Fruit fly (Drosophila melanogaster) whole organism, embryonic: ENCODE measurements around the gene nonC.

Source experiments
- Atf6 ChIP-seq: fragments of 200-800 bp; sonication (Bioruptor generic); IDR thresholded peaks from 2 replicates; pipeline ENCODE4 v1.3.6; 2022; ENCODE audit warnings: missing biosample characterization, missing genetic modification characterization
- Bgb ChIP-seq: fragments of 200-800 bp; sonication (Bioruptor generic); IDR thresholded peaks from 2 replicates; pipeline ENCODE4 v1.3.6; 2022; ENCODE audit warnings: missing biosample characterization, missing genetic modification characterization; ENCODE audit not compliant: partially characterized antibody
- CG10209 ChIP-seq: fragments of 200-800 bp; sonication (Bioruptor generic); optimal IDR thresholded peaks from 3 replicates; lab custom pipeline; 2017; ENCODE audit warnings: missing biosample characterization, mild to moderate bottlenecking, missing genetic modification characterization, missing genetic modification reagents
- CG10321 ChIP-seq: fragments of 200-800 bp; sonication (Bioruptor generic); IDR thresholded peaks from 2 replicates; pipeline ENCODE4 v1.3.6; 2022; ENCODE audit warnings: missing biosample characterization, missing genetic modification characterization
- CG10959 ChIP-seq: fragments of 200-800 bp; sonication (Bioruptor generic); IDR thresholded peaks from 2 replicates; pipeline ENCODE4 v1.3.6; 2022; ENCODE audit warnings: missing biosample characterization, missing genetic modification characterization
- CG11456 ChIP-seq: fragments of 200-800 bp; sonication (Bioruptor generic); IDR thresholded peaks from 3 replicates; pipeline ENCODE4 v1.3.6; 2022; ENCODE audit warnings: missing biosample characterization, missing genetic modification characterization
- CG12769 ChIP-seq: fragments of 200-800 bp; sonication (Bioruptor generic); optimal IDR thresholded peaks from 2 replicates; lab custom pipeline; 2019; ENCODE audit warnings: missing biosample characterization, mild to moderate bottlenecking, missing genetic modification characterization, moderate library complexity
- CG14441 ChIP-seq: fragments of 200-800 bp; sonication (Bioruptor generic); IDR thresholded peaks from 2 replicates; pipeline ENCODE4 v1.3.6; 2022; ENCODE audit warnings: missing biosample characterization, missing genetic modification characterization
- CG1603 ChIP-seq: fragments of 200-800 bp; sonication (Bioruptor generic); optimal IDR thresholded peaks from 2 replicates; lab custom pipeline; 2019; ENCODE audit warnings: missing biosample characterization, mild to moderate bottlenecking, missing genetic modification characterization, moderate library complexity
- CG17612 ChIP-seq: fragments of 200-800 bp; sonication (Bioruptor generic); IDR thresholded peaks from 2 replicates; pipeline ENCODE4 v1.3.6; 2022; ENCODE audit warnings: missing biosample characterization, missing genetic modification characterization
- CG17829 ChIP-seq: fragments of 200-800 bp; optimal IDR thresholded peaks from 2 replicates; lab custom pipeline; 2019; ENCODE audit warnings: missing biosample characterization, mild to moderate bottlenecking, missing genetic modification characterization, moderate library complexity
- CG18262 ChIP-seq: fragments of 200-800 bp; optimal IDR thresholded peaks from 3 replicates; lab custom pipeline; 2019; ENCODE audit warnings: missing biosample characterization, mild to moderate bottlenecking, missing genetic modification characterization, moderate library complexity
- CG32532 ChIP-seq: fragments of 200-800 bp; sonication (Bioruptor generic); IDR thresholded peaks from 2 replicates; pipeline ENCODE4 v1.3.6; 2022; ENCODE audit warnings: missing biosample characterization, missing genetic modification characterization
- CG32772 ChIP-seq: fragments of 200-800 bp; sonication (Bioruptor generic); IDR thresholded peaks from 2 replicates; pipeline ENCODE4 v1.3.6; 2022; ENCODE audit warnings: missing biosample characterization, missing genetic modification characterization
- CG3281 ChIP-seq: fragments of 200-800 bp; sonication (Bioruptor generic); optimal IDR thresholded peaks from 3 replicates; lab custom pipeline; 2017; ENCODE audit warnings: missing biosample characterization, mild to moderate bottlenecking, missing genetic modification characterization
- CG4360 ChIP-seq: fragments of 200-800 bp; sonication (Bioruptor generic); IDR thresholded peaks from 2 replicates; pipeline ENCODE4 v1.3.6; 2022; ENCODE audit warnings: missing biosample characterization, missing genetic modification characterization
- CG6272 ChIP-seq: fragments of 200-800 bp; sonication (Bioruptor generic); IDR thresholded peaks from 2 replicates; pipeline ENCODE4 v1.3.6; 2022; ENCODE audit warnings: missing biosample characterization, missing genetic modification characterization
- CG6791 ChIP-seq: fragments of 200-800 bp; sonication (Bioruptor generic); IDR thresholded peaks from 3 replicates; pipeline ENCODE4 v1.3.6; 2022; ENCODE audit warnings: missing biosample characterization, missing genetic modification characterization; ENCODE audit not compliant: partially characterized antibody
- CG7928 ChIP-seq: fragments of 200-800 bp; sonication (Bioruptor generic); optimal IDR thresholded peaks from 2 replicates; lab custom pipeline; 2017; ENCODE audit warnings: missing biosample characterization, mild to moderate bottlenecking, missing genetic modification characterization
- CG7987 ChIP-seq: fragments of 200-800 bp; sonication (Bioruptor generic); optimal IDR thresholded peaks from 2 replicates; lab custom pipeline; 2018; ENCODE audit warnings: missing biosample characterization, mild to moderate bottlenecking, missing genetic modification characterization, moderate library complexity
- CHES-1-like ChIP-seq: fragments of 200-800 bp; sonication (Bioruptor generic); optimal IDR thresholded peaks from 2 replicates; lab custom pipeline; 2016; ENCODE audit warnings: missing biosample characterization, missing genetic modification characterization
- Ets65A ChIP-seq: fragments of 200-800 bp; sonication (Bioruptor generic); peaks from one replicate; lab custom pipeline; 2016; ENCODE audit warnings: missing biosample characterization, missing genetic modification characterization
- Hmr ChIP-seq: fragments of 200-800 bp; sonication (Bioruptor generic); optimal IDR thresholded peaks from 3 replicates; lab custom pipeline; 2017; ENCODE audit warnings: mild to moderate bottlenecking, missing biosample characterization, missing genetic modification reagents, missing genetic modification characterization
- Lim3 ChIP-seq: fragments of 200-800 bp; sonication (Bioruptor generic); IDR thresholded peaks from 2 replicates; pipeline ENCODE4 v1.3.6; 2022; ENCODE audit warnings: missing biosample characterization, missing genetic modification characterization
- MTF-1 ChIP-seq: fragments of 200-800 bp; sonication (Bioruptor generic); optimal IDR thresholded peaks from 2 replicates; lab custom pipeline; 2018; ENCODE audit warnings: missing biosample characterization, mild to moderate bottlenecking, missing genetic modification characterization, borderline replicate concordance
- NK7.1 ChIP-seq: fragments of 200-800 bp; sonication (Bioruptor generic); optimal IDR thresholded peaks from 3 replicates; lab custom pipeline; 2016; ENCODE audit warnings: missing biosample characterization, missing genetic modification characterization
- Nf-YB ChIP-seq: fragments of 200-800 bp; sonication (Bioruptor generic); optimal IDR thresholded peaks from 3 replicates; lab custom pipeline; 2019; ENCODE audit warnings: missing biosample characterization, mild to moderate bottlenecking, missing genetic modification characterization, moderate library complexity
- Oaz ChIP-seq: fragments of 200-800 bp; sonication (Bioruptor generic); IDR thresholded peaks from 2 replicates; pipeline ENCODE4 v1.3.6; 2022; ENCODE audit warnings: missing biosample characterization, missing genetic modification characterization
- Ravus ChIP-seq: fragments of 200-800 bp; sonication (Bioruptor generic); IDR thresholded peaks from 2 replicates; pipeline ENCODE4 v1.3.6; 2022; ENCODE audit warnings: missing biosample characterization, missing genetic modification characterization
- abd-A ChIP-seq: fragments of 200-800 bp; sonication (Bioruptor generic); optimal IDR thresholded peaks from 3 replicates; lab custom pipeline; 2019; ENCODE audit warnings: missing biosample characterization, mild to moderate bottlenecking, missing genetic modification characterization, moderate library complexity
- aop ChIP-seq: fragments of 200-800 bp; sonication (Bioruptor generic); IDR thresholded peaks from 2 replicates; pipeline ENCODE4 v1.3.6; 2022; ENCODE audit warnings: missing biosample characterization, missing genetic modification characterization
- ap ChIP-seq: fragments of 200-800 bp; sonication (Bioruptor generic); IDR thresholded peaks from 2 replicates; pipeline ENCODE4 v1.3.6; 2022; ENCODE audit warnings: missing biosample characterization, missing genetic modification characterization
- cg ChIP-seq: fragments of 200-800 bp; sonication (Bioruptor generic); optimal IDR thresholded peaks from 3 replicates; lab custom pipeline; 2019; ENCODE audit warnings: missing biosample characterization, mild to moderate bottlenecking, missing genetic modification characterization, moderate library complexity
- ewg ChIP-seq: fragments of 200-800 bp; sonication (Bioruptor generic); optimal IDR thresholded peaks from 3 replicates; lab custom pipeline; 2017; ENCODE audit warnings: mild to moderate bottlenecking, missing biosample characterization, missing genetic modification reagents, missing genetic modification characterization
- hbn ChIP-seq: fragments of 200-800 bp; sonication (Bioruptor generic); IDR thresholded peaks from 2 replicates; pipeline ENCODE4 v1.3.6; 2022; ENCODE audit warnings: missing biosample characterization, missing genetic modification characterization; ENCODE audit not compliant: partially characterized antibody
- jigr1 ChIP-seq: fragments of 200-800 bp; sonication (Bioruptor generic); IDR thresholded peaks from 3 replicates; pipeline ENCODE4 v1.3.6; 2022; ENCODE audit warnings: missing biosample characterization, missing genetic modification characterization
- kni ChIP-seq: fragments of 200-800 bp; sonication (Bioruptor generic); optimal IDR thresholded peaks from 3 replicates; lab custom pipeline; 2017; ENCODE audit warnings: mild to moderate bottlenecking, missing biosample characterization, missing genetic modification reagents, missing genetic modification characterization
- lab ChIP-seq: fragments of 200-800 bp; sonication (Bioruptor generic); optimal IDR thresholded peaks from 3 replicates; lab custom pipeline; 2017; ENCODE audit warnings: missing biosample characterization, missing genetic modification characterization, mild to moderate bottlenecking, moderate library complexity, missing genetic modification reagents
- mld ChIP-seq: fragments of 200-800 bp; sonication (Bioruptor generic); IDR thresholded peaks from 3 replicates; pipeline ENCODE4 v1.3.6; 2022; ENCODE audit warnings: missing biosample characterization, missing genetic modification characterization; ENCODE audit not compliant: partially characterized antibody
- nom ChIP-seq: fragments of 200-800 bp; sonication (Bioruptor generic); optimal IDR thresholded peaks from 2 replicates; lab custom pipeline; 2017; ENCODE audit warnings: missing biosample characterization, missing genetic modification characterization, mild to moderate bottlenecking, moderate library complexity, missing genetic modification reagents
- oc ChIP-seq: fragments of 200-800 bp; sonication (Bioruptor generic); optimal IDR thresholded peaks from 2 replicates; lab custom pipeline; 2018; ENCODE audit warnings: missing biosample characterization, mild to moderate bottlenecking, missing genetic modification characterization, moderate library complexity
- onecut ChIP-seq: fragments of 200-800 bp; sonication (Bioruptor generic); IDR thresholded peaks from 2 replicates; pipeline ENCODE4 v1.3.6; 2022; ENCODE audit warnings: missing biosample characterization, missing genetic modification characterization
- pb ChIP-seq: fragments of 200-800 bp; sonication (Bioruptor generic); optimal IDR thresholded peaks from 3 replicates; lab custom pipeline; 2016; ENCODE audit warnings: missing biosample characterization, missing genetic modification characterization
- scrt ChIP-seq: fragments of 200-800 bp; sonication (Bioruptor generic); optimal IDR thresholded peaks from 2 replicates; lab custom pipeline; 2018; ENCODE audit warnings: missing biosample characterization, mild to moderate bottlenecking, missing genetic modification characterization, moderate library complexity
- sd ChIP-seq: fragments of 200-800 bp; sonication (Bioruptor generic); optimal IDR thresholded peaks from 3 replicates; lab custom pipeline; 2018; ENCODE audit warnings: missing biosample characterization, mild to moderate bottlenecking, missing genetic modification characterization, moderate library complexity
- sr ChIP-seq: fragments of 200-800 bp; sonication (Bioruptor generic); IDR thresholded peaks from 3 replicates; pipeline ENCODE4 v1.3.6; 2022; ENCODE audit warnings: missing biosample characterization, missing genetic modification characterization
- tna ChIP-seq: fragments of 200-800 bp; sonication (Bioruptor generic); IDR thresholded peaks from 2 replicates; pipeline ENCODE4 v1.3.6; 2022; ENCODE audit warnings: missing biosample characterization, missing genetic modification characterization; ENCODE audit not compliant: partially characterized antibody
- vvl ChIP-seq: fragments of 200-800 bp; sonication (Bioruptor generic); IDR thresholded peaks from 2 replicates; pipeline ENCODE4 v1.3.6; 2022; ENCODE audit warnings: missing biosample characterization, missing genetic modification characterization
- zen ChIP-seq: fragments of 200-800 bp; sonication (Bioruptor generic); optimal IDR thresholded peaks from 3 replicates; lab custom pipeline; 2018; ENCODE audit warnings: missing biosample characterization, mild to moderate bottlenecking, missing genetic modification characterization, moderate library complexity

The nonC gene

DNA sequence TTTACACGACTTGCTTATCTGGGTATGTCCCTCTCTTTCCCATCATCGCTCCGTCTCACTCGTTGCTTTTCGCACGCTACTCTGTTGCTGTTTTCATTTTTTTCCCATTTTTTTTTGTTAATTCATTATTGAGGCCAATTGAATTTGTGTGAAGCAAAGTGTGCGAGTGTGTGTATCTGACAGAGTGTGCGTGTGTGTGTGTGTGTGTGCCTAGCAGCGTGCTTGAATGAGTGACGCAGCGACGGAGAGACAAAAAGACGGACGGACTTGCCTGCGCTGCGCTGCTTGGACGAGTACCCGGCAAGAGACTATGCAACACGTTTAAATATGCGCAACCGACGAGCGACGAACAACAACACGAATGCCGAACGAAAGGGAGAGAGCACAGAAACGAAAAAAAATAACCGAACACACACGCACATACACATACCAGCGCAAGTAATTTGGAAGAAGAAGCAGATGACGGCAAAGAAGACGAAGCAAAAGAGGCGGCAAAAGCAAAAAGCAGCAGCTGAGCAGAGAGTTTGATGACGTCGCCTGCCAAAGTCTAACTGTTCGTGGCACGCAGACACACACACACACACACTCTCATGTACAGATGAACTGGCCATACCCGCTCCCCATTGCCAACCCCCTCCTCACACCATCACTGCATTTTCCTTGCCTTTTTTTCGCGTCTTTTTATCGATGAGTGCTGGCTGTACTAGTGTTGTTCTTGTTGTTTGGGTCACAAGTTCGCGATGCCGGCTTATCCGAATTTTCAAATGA, 38.4 kb downstream of the nonC start (continued):
- TF ChIP-seq oc (tag; lab: Kevin White, UChicago): peak; percentile 1
- 0 out of 2 replicates have a peak, but pooled peaks have one; percentile 25 for TF ChIP-seq hbn (GFP tag; lab: Robert Waterston, UW)
- peak; percentile 0 for TF ChIP-seq zen (tag; lab: Kevin White, UChicago)
- TF ChIP-seq cg: peak; percentile 91
- TF ChIP-seq onecut (GFP tag; lab: Robert Waterston, UW): no peak
- TF ChIP-seq Oaz (GFP tag; lab: Robert Waterston, UW): no peak
- no peak for TF ChIP-seq NK7.1 (GFP tag; lab: Kevin White, UChicago)
- no peak for TF ChIP-seq Bgb (GFP tag; lab: Robert Waterston, UW)
- no peak for TF ChIP-seq Ravus (GFP tag; lab: Robert Waterston, UW)
- no peak for TF ChIP-seq CG1603 (tag; lab: Kevin White, UChicago)
- TF ChIP-seq kni (GFP tag; lab: Kevin White, UChicago): no peak
- TF ChIP-seq CG12769 (tag; lab: Kevin White, UChicago): peak; percentile 46
- TF ChIP-seq CG3281 (GFP tag; lab: Kevin White, UChicago): no peak
- TF ChIP-seq MTF-1 (GFP tag; lab: Kevin White, UChicago): no peak
- no peak for TF ChIP-seq CG10959 (GFP tag; lab: Robert Waterston, UW)
- peak; percentile 71 for TF ChIP-seq sd (tag; lab: Kevin White, UChicago)
- TF ChIP-seq CG7987 (GFP tag; lab: Kevin White, UChicago): peak; percentile 24
- TF ChIP-seq ewg: no peak
- no peak for TF ChIP-seq CG6272 (GFP tag; lab: Robert Waterston, UW)
- no peak for TF ChIP-seq CHES-1-like (GFP tag; lab: Kevin White, UChicago)
- no peak for TF ChIP-seq Hmr (GFP tag; lab: Kevin White, UChicago)
- TF ChIP-seq CG10321 (GFP tag; lab: Robert Waterston, UW): peak; percentile 49; the same call in 1 of the 2 replicates
- no peak for TF ChIP-seq CG7928
- no peak for TF ChIP-seq Nf-YB (GFP tag; lab: Kevin White, UChicago)
- no peak for TF ChIP-seq Ets65A (GFP tag; lab: Kevin White, UChicago)
- TF ChIP-seq CG10209 (GFP tag; lab: Kevin White, UChicago): peak; percentile 78
- TF ChIP-seq nom (GFP tag; lab: Kevin White, UChicago): no peak
- TF ChIP-seq CG32772 (GFP tag; lab: Robert Waterston, UW): peak; percentile 71
- no peak; the same call in 2 of the 3 replicates for TF ChIP-seq CG6791 (GFP tag; lab: Robert Waterston, UW)
- 0 out of 2 replicates have a peak, but pooled peaks have one; percentile 28 for TF ChIP-seq Atf6 (GFP tag; lab: Robert Waterston, UW)
- TF ChIP-seq tna (GFP tag; lab: Robert Waterston, UW): no peak
- TF ChIP-seq aop (GFP tag; lab: Robert Waterston, UW): no peak
- no peak for TF ChIP-seq CG17829 (tag; lab: Kevin White, UChicago)
- TF ChIP-seq CG18262: no peak
- TF ChIP-seq abd-A: peak; percentile 92
- TF ChIP-seq jigr1: no peak
- no peak for TF ChIP-seq CG11456 (GFP tag; lab: Robert Waterston, UW)
- TF ChIP-seq lab (GFP tag; lab: Kevin White, UChicago): no peak
- no peak for TF ChIP-seq CG32532 (GFP tag; lab: Robert Waterston, UW)
- no peak for TF ChIP-seq CG17612 (GFP tag; lab: Robert Waterston, UW)
- TF ChIP-seq sr: no peak
- no peak for TF ChIP-seq mld (GFP tag; lab: Robert Waterston, UW)
- TF ChIP-seq vvl (GFP tag; lab: Robert Waterston, UW): peak; percentile 45; the same call in 1 of the 2 replicates
- TF ChIP-seq CG4360 (GFP tag; lab: Robert Waterston, UW): peak; percentile 50; the same call in 1 of the 2 replicates
- no peak for TF ChIP-seq Lim3 (GFP tag; lab: Robert Waterston, UW)
- peak; percentile 34 for TF ChIP-seq scrt (GFP tag; lab: Kevin White, UChicago)
- no peak for TF ChIP-seq ap (GFP tag; lab: Robert Waterston, UW)
- peak; percentile 43; the same call in 1 of the 2 replicates for TF ChIP-seq CG14441 (GFP tag; lab: Robert Waterston, UW)
- no peak for TF ChIP-seq pb
